Worm (Caenorhabditis elegans): ENCODE measurements around the gene hpo-10.

hpo-10 gene

DNA sequence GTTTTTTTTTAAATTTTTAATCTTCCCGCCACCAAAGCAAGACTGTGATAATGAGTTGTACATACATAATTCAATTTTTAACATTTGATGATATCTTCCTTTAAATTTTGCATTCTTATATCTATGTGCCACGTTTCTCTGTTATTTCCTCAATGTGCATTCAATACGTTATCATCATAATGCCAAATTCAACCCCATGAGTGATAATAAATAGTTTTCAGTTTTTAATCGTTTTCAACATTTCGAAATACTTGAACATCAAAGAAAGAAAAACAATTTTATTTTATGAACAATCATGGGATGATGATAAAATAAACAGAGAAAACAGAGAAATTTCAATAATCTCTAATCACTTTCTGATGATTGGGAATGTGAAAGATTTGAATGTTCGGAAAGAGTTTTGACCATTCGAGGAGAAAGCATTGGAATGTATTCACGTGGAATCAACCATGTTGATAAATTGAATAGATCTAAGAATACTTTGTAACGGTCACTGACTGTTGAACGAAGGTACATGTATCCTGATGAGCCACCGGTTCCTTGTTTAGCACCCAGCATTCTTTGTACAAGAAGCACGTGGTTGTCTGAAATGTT lies 38.2 kb downstream of the hpo-10 start:
- TF ChIP-seq elt-3 (tag; optimal IDR thresholded peaks at IDR 0.05): no peak
- peak; percentile 41 for TF ChIP-seq pha-4 (tag; optimal IDR thresholded peaks at IDR 0.05)
- no peak for TF ChIP-seq mml-1 (tag; optimal IDR thresholded peaks at IDR 0.05)
- no peak for TF ChIP-seq nhr-77 (tag; optimal IDR thresholded peaks at IDR 0.05)
- peak; percentile 92 for TF ChIP-seq skn-1 (tag; optimal IDR thresholded peaks at IDR 0.05)
- no peak for TF ChIP-seq elt-1 (tag; optimal IDR thresholded peaks at IDR 0.05)
- TF ChIP-seq nhr-12 (tag; optimal IDR thresholded peaks at IDR 0.05): no peak
- no peak for TF ChIP-seq egl-5 (tag; optimal IDR thresholded peaks at IDR 0.05)
- TF ChIP-seq ceh-9 (tag; optimal IDR thresholded peaks at IDR 0.05): no peak
- no peak for TF ChIP-seq fkh-2 (tag; optimal IDR thresholded peaks at IDR 0.05)
- no peak for TF ChIP-seq nhr-237 (tag; optimal IDR thresholded peaks at IDR 0.05)
- peak; percentile 20 for TF ChIP-seq nhr-23 (tag; optimal IDR thresholded peaks at IDR 0.05)
- TF ChIP-seq nhr-28 (tag; optimal IDR thresholded peaks at IDR 0.05): no peak
- no peak for TF ChIP-seq mdl-1 (tag; optimal IDR thresholded peaks at IDR 0.05)
- peak; percentile 2 for TF ChIP-seq ama-1 (optimal IDR thresholded peaks at IDR 0.05)
- no peak for TF ChIP-seq zag-1 (tag; optimal IDR thresholded peaks at IDR 0.05)
- no peak for TF ChIP-seq eor-1 (tag; optimal IDR thresholded peaks at IDR 0.05)
- TF ChIP-seq fos-1 (tag; optimal IDR thresholded peaks at IDR 0.05): peak; percentile 18
- no peak for TF ChIP-seq sea-2 (GFP tag; optimal IDR thresholded peaks at IDR 0.05)
- peak; percentile 17 for TF ChIP-seq nhr-25 (tag; optimal IDR thresholded peaks at IDR 0.05)
- TF ChIP-seq aly-2 (tag; optimal IDR thresholded peaks at IDR 0.05): no peak
- TF ChIP-seq lin-39 (tag; optimal IDR thresholded peaks at IDR 0.05): no peak
- TF ChIP-seq ceh-28 (tag; optimal IDR thresholded peaks at IDR 0.05): peak; percentile 37
- TF ChIP-seq unc-62 (GFP tag; optimal IDR thresholded peaks at IDR 0.05): no peak
- TF ChIP-seq ceh-16 (tag; optimal IDR thresholded peaks at IDR 0.05): no peak
- no peak for TF ChIP-seq nhr-67 (tag; optimal IDR thresholded peaks at IDR 0.05)
- no peak for TF ChIP-seq hmg-11 (tag; optimal IDR thresholded peaks at IDR 0.05)
- TF ChIP-seq ZK546.5 (tag; optimal IDR thresholded peaks at IDR 0.05): no peak
- TF ChIP-seq jun-1 (tag; optimal IDR thresholded peaks at IDR 0.05): no peak
- TF ChIP-seq daf-12 (tag; optimal IDR thresholded peaks at IDR 0.05): no peak
- TF ChIP-seq ztf-4 (tag; optimal IDR thresholded peaks at IDR 0.05): peak; percentile 24
- TF ChIP-seq elt-2 (tag; optimal IDR thresholded peaks at IDR 0.05): peak; percentile 87
- no peak for TF ChIP-seq ztf-11 (tag; optimal IDR thresholded peaks at IDR 0.05)
- TF ChIP-seq egl-27 (tag; optimal IDR thresholded peaks at IDR 0.05): no peak
- TF ChIP-seq snpc-4 (tag; optimal IDR thresholded peaks at IDR 0.05): no peak
- TF ChIP-seq nhr-11 (tag; optimal IDR thresholded peaks at IDR 0.05): no peak
- TF ChIP-seq unc-39 (tag; optimal IDR thresholded peaks at IDR 0.05): no peak
- TF ChIP-seq nhr-76 (tag; optimal IDR thresholded peaks at IDR 0.05): no peak
- no peak for TF ChIP-seq lin-15B (tag; optimal IDR thresholded peaks at IDR 0.05)
- TF ChIP-seq nfya-1 (tag; optimal IDR thresholded peaks at IDR 0.05; ENCODE audit: insufficient read depth): no peak
- no peak for TF ChIP-seq R02D3.7 (tag; optimal IDR thresholded peaks at IDR 0.05)
- TF ChIP-seq nhr-43 (tag; optimal IDR thresholded peaks at IDR 0.05; ENCODE audit: poor library complexity, severe bottlenecking): peak; percentile 16
- TF ChIP-seq tbx-2 (tag; optimal IDR thresholded peaks at IDR 0.05): no peak
- no peak for TF ChIP-seq ceh-82 (tag; optimal IDR thresholded peaks at IDR 0.05)
- TF ChIP-seq fkh-10 (GFP tag; optimal IDR thresholded peaks at IDR 0.05): no peak
- TF ChIP-seq lsy-12 (tag; optimal IDR thresholded peaks at IDR 0.05): peak; percentile 40
- peak; percentile 42 for TF ChIP-seq pqm-1 (tag; optimal IDR thresholded peaks at IDR 0.05)

Measured in whole organism, L3 larva.